Worm (Caenorhabditis elegans): Measurements from ENCODE around the gene srsx-9.

DNA sequence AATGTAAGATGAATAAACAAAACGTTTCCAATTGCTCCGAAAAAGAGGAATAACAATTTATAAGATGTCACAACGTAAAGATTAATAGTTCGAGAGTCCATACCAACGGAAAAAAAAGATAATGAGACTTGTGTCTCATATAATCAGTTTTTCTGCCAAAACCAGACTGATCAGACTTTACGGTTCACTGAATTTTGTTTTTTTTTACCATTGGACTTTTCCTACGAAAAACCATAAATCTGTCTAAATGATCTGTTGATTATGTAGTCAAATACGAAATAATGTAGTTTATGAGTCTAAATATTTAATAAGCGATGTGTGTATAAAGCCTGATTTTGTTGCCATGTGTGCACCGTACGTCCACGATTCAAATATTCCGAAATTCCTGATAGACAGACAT, 6.2 kb upstream of the srsx-9 start, which contains the start of gene srsx-11:
- TF ChIP-seq ceh-100 (GFP tag; IDR thresholded peaks at IDR 0.05) (no peak), ceh-91 (GFP tag; IDR thresholded peaks at IDR 0.05) (no peak), egrh-3 (GFP tag; IDR thresholded peaks at IDR 0.05) (no peak), F57C9.4 (tag; optimal IDR thresholded peaks at IDR 0.05) (no peak), dox-1 (GFP tag; IDR thresholded peaks at IDR 0.05) (no peak), nfya-1 (tag; optimal IDR thresholded peaks at IDR 0.05; ENCODE audit: borderline replicate concordance, insufficient read depth) (no peak)
